Worm (Caenorhabditis elegans) whole organism, dauer: ENCODE results near the gene nuo-3.

Source experiments
- unc-62 ChIP-seq: sonication (generic microtip); optimal IDR thresholded peaks from 2 replicates; lab custom pipeline; 2017; ENCODE audit warnings: missing biosample characterization, missing genetic modification reagents, missing genetic modification characterization

nuo-3 gene

ce11 chrIV:14767693-14768251 is 29.6 kb downstream of the nuo-3 start, which contains the start of the genes mrps-7 and Y57G11C.3:
Gene mrps-7, minus strand, starts transcription at chrIV:14767730.
Gene Y57G11C.3, plus strand, starts transcription at chrIV:14768201.
- no peak for TF ChIP-seq unc-62 (GFP tag; lab: Kevin White, UChicago)

- no peak for TF ChIP-seq unc-62 (GFP tag; lab: Kevin White, UChicago)
These were observed 31.0 kb downstream of the nuo-3 start, which contains the start of gene vti-1 for ce11 chrIV:14766382-14766781. Gene vti-1, minus strand, starts transcription at chrIV:14766665.

ce11 chrIV:14765336-14765735 is 32.0 kb downstream of the nuo-3 start, which contains the start of gene Y57G11C.5:
Gene Y57G11C.5, minus strand, starts transcription at chrIV:14765436.
- TF ChIP-seq unc-62 (GFP tag; lab: Kevin White, UChicago): no peak

ce11 chrIV:14764719-14765173 is 32.6 kb downstream of the nuo-3 start:
- TF ChIP-seq unc-62 (GFP tag; lab: Kevin White, UChicago): no peak

- no peak for TF ChIP-seq unc-62 (GFP tag; lab: Kevin White, UChicago)
These were observed 33.2 kb downstream of the nuo-3 start for ce11 chrIV:14763938-14764718.

ce11 chrIV:14760845-14761244 is 36.5 kb downstream of the nuo-3 start, which contains the start of gene ptp-5.2:
Gene ptp-5.2, minus strand, starts transcription at chrIV:14760945.
- no peak for TF ChIP-seq unc-62 (GFP tag; lab: Kevin White, UChicago)

- TF ChIP-seq unc-62 (GFP tag; lab: Kevin White, UChicago): no peak
These were observed 37.7 kb downstream of the nuo-3 start for ce11 chrIV:14759662-14760061.

ce11 chrIV:14757786-14758185 is 39.6 kb downstream of the nuo-3 start:
- TF ChIP-seq unc-62 (GFP tag; lab: Kevin White, UChicago): no peak

- TF ChIP-seq unc-62 (GFP tag; lab: Kevin White, UChicago): no peak
These were observed 42.4 kb downstream of the nuo-3 start, which contains the start of gene Y57G11C.499 for ce11 chrIV:14754912-14755311. Gene Y57G11C.499, minus strand, starts transcription at chrIV:14754934.
